Worm (Caenorhabditis elegans) whole organism, dauer: ENCODE data around the gene pqn-67.

Experiments
- unc-62 ChIP-seq: sonication (generic microtip); optimal IDR thresholded peaks from 2 replicates; lab custom pipeline; 2017; ENCODE audit warnings: missing biosample characterization, missing genetic modification reagents, missing genetic modification characterization

The pqn-67 gene

DNA sequence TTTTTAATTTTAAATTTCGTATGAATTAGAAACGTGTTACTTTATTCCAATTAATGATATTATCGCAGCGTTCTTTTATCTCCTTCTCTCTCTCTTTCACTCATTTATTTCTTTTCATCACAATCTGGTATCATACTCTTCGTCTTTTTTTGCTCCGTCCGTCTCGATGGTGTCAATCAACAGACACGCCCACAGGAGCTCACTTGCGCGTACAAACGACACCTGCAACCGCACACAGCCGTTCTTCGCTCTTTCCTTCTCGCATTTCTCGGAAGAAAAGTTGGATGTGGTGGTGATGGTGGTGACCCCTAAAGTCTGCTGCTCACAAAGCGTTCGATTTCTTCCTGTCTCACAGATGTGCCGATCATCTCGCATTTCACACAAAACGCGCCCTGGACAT is 15.6 kb upstream of the pqn-67 start:
- no peak for TF ChIP-seq unc-62 (GFP tag; lab: Kevin White, UChicago)

- TF ChIP-seq unc-62 (GFP tag; lab: Kevin White, UChicago), result no peak
Observed at ce11 chrV:12909544-12910157, 14.6 kb upstream of the pqn-67 start, which contains the start of gene nid-1. TSS of gene nid-1 (plus strand) at chrV:12910107.

DNA sequence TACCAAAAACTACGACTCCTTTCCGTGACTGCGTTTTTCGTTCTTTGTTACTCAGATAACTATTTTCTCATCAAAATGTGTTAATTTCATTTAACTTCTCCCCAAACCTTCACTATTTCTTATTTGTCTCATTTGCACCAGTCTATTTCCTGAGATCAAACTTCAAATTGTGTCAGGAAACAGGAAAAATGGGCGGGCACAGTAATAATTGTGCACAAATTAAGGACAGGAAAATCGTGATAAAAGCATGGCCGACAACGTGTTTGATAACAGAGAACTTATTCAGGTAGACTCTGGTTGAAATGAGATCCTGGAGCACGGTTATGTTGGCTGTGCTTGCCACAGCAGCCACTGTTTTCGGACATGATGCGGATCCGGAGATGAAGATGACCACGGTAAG is 4.5 kb upstream of the pqn-67 start, which contains the start of gene lipl-1:
TSS of gene lipl-1 (plus strand) at position 282 of the 400 bp plus-strand sequence.
- no peak for TF ChIP-seq unc-62 (GFP tag; lab: Kevin White, UChicago)

DNA sequence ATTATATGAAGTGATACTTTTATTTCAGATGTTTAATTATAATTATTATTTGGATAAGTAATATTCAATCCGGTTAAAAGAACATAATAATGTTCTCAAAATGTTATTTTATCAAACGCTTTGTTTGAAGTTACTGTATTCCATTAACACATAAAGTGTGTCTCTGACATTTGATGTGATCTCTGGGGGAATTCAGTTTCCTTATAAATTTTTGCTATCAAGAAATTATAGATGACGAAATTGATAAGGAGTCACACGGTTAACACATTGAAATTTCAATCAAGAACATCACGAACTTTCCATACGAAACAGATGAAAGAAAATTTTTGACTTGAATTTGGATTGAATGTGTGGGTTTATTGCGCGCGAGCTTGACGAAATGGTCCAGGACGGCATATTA is 2.5 kb upstream of the pqn-67 start:
- TF ChIP-seq unc-62 (GFP tag; lab: Kevin White, UChicago), result no peak

ce11 chrV:12922308-12922707 is 1.9 kb upstream of the pqn-67 start, which contains the start of gene dhrs-4:
TSS of gene dhrs-4 (plus strand) at chrV:12922608.
- TF ChIP-seq unc-62 (GFP tag; lab: Kevin White, UChicago), result no peak

ce11 chrV:12928929-12929532 is 4.8 kb downstream of the pqn-67 start, which contains the start of gene T16G1.2:
TSS of gene T16G1.2 (plus strand) at chrV:12929482.
- TF ChIP-seq unc-62 (GFP tag; lab: Kevin White, UChicago), result no peak

DNA sequence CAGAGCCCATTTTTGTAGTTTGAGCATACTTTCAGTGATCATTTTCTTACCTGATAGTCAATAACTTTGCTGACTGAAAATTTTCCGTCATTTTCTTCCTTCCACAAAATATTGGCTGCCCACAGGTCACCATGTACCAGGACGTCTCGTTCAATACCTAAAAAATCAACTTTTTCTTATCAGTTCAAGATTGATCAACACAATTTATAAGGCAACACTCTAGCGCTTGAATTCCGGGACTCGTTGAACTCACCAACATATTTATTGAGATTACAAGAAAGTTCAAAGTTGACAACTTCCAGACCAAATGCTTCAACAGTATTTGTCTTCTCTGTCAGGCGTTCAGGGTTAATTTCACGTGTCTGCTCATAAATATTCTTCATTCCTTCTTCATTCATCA is 9.4 kb downstream of the pqn-67 start:
- TF ChIP-seq unc-62 (GFP tag; lab: Kevin White, UChicago), result no peak

DNA sequence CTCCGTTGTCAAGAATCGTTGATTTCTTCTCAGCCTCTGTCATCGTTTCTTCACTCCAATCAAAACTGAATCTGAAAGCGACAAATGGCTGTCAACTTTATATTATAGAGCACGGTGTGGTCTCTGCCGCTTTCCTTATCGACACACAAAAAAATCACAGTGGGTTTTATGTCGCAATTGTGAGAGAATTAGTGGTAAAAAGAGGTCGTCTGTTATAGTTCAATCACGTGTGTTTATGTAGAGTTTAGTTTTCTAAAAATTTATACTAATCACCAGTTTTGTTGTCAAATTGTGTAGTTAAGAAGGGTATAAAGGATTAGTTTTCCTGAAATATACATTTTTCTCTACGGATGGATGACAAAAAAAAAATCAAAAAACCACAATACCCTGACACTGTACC is 10.7 kb downstream of the pqn-67 start, which contains the start of gene T16G1.7:
TSS of gene T16G1.7 (minus strand) at position 137 of the 400 bp plus-strand sequence.
- no peak for TF ChIP-seq unc-62 (GFP tag; lab: Kevin White, UChicago)

ce11 chrV:12937098-12937497 is 12.9 kb downstream of the pqn-67 start, which contains the start of gene T16G1.6:
TSS of gene T16G1.6 (minus strand) at chrV:12937174.
- no peak for TF ChIP-seq unc-62 (GFP tag; lab: Kevin White, UChicago)

ce11 chrV:12939434-12939833 is 15.2 kb downstream of the pqn-67 start, which contains the start of gene T16G1.5:
TSS of gene T16G1.5 (minus strand) at chrV:12939552.
- TF ChIP-seq unc-62 (GFP tag; lab: Kevin White, UChicago), result no peak

ce11 chrV:12941797-12942474 is 17.7 kb downstream of the pqn-67 start, which contains the start of gene T16G1.4:
TSS of gene T16G1.4 (minus strand) at chrV:12941847.
- no peak for TF ChIP-seq unc-62 (GFP tag; lab: Kevin White, UChicago)

- no peak for TF ChIP-seq unc-62 (GFP tag; lab: Kevin White, UChicago)
Observed at ce11 chrV:12943399-12943798, 19.2 kb downstream of the pqn-67 start.

DNA sequence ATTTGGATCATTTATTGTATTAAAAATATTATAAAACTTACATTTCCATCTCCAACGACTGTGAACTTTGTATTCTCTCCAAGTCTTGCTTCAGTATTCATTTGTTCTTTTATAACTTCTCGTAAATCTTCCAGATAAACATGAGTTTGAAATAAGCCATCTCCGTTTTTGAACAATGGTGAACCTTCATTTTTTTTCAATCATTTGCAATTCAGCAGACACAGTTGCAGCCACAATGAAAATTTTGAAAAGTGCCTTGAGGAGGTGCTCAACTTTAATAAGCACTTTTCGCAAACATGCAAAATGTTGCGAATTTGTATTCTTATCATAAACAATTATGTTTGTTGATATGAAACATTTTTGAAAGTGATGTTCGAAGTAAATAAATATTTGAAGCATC is 20.0 kb downstream of the pqn-67 start, which contains the start of gene T16G1.3:
TSS of gene T16G1.3 (minus strand) at position 101 of the 400 bp plus-strand sequence.
- TF ChIP-seq unc-62 (GFP tag; lab: Kevin White, UChicago), result no peak

- no peak for TF ChIP-seq unc-62 (GFP tag; lab: Kevin White, UChicago)
Observed at ce11 chrV:12944775-12945174, 20.5 kb downstream of the pqn-67 start, which contains the start of gene grl-2. TSS of gene grl-2 (plus strand) at chrV:12945075.

DNA sequence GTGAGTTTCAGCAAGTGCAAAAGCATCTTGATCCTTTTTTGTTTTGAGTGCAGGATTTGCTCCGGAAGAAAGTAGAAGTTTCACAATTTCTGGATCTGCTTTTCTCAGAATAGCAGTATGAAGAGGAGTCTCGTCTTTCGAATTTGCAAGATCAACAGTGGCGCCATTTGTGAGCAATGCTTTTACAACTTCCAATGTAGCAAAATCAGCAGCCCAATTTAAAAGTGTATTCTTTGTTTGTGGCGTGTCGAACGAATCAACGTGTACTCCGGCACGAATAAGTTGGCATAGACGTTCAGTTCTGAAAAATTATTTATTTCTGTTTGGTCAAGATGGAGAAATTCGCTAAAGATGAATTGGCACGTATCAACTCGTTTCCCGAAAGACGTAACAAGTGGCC is 25.4 kb downstream of the pqn-67 start, which contains the start of gene T16G1.13:
TSS of gene T16G1.13 (plus strand) at position 301 of the 400 bp plus-strand sequence.
- no peak for TF ChIP-seq unc-62 (GFP tag; lab: Kevin White, UChicago)
